Fruit fly (Drosophila melanogaster) whole organism, embryonic: ENCODE data around the gene CG33791.
A peak's percentile ranks its signal among the peaks of the same experiment; 100 is the strongest.

Experiments
- ATbp ChIP-seq: fragments of 200-800 bp; sonication (Bioruptor generic); optimal IDR thresholded peaks from 2 replicates; lab custom pipeline; 2017; ENCODE audit warnings: missing biosample characterization, mild to moderate bottlenecking, missing genetic modification characterization, missing genetic modification reagents
- Atf-2 ChIP-seq: fragments of 200-800 bp; sonication (Bioruptor generic); optimal IDR thresholded peaks from 2 replicates; lab custom pipeline; 2016; ENCODE audit warnings: missing biosample characterization, missing genetic modification characterization
- B-H2 ChIP-seq: fragments of 200-800 bp; sonication (Bioruptor generic); optimal IDR thresholded peaks from 2 replicates; lab custom pipeline; 2018; ENCODE audit warnings: missing biosample characterization, mild to moderate bottlenecking, missing genetic modification characterization
- CG10321 ChIP-seq: fragments of 200-800 bp; sonication (Bioruptor generic); IDR thresholded peaks from 2 replicates; pipeline ENCODE4 v1.3.6; 2022; ENCODE audit warnings: missing biosample characterization, missing genetic modification characterization
- CG10431 ChIP-seq: fragments of 200-800 bp; sonication (Bioruptor generic); optimal IDR thresholded peaks from 3 replicates; lab custom pipeline; 2018; ENCODE audit warnings: missing biosample characterization, mild to moderate bottlenecking, missing genetic modification characterization
- CG11085 ChIP-seq: fragments of 200-800 bp; sonication (Bioruptor generic); IDR thresholded peaks from 2 replicates; pipeline ENCODE4 v1.3.6; 2022; ENCODE audit warnings: missing biosample characterization, missing genetic modification characterization
- CG12104 ChIP-seq: fragments of 200-800 bp; sonication (Bioruptor generic); optimal IDR thresholded peaks from 3 replicates; lab custom pipeline; 2016; ENCODE audit warnings: missing biosample characterization, missing genetic modification characterization
- CG12744 ChIP-seq: fragments of 200-800 bp; sonication (Bioruptor generic); optimal IDR thresholded peaks from 2 replicates; lab custom pipeline; 2016; ENCODE audit warnings: missing biosample characterization, missing genetic modification characterization
- CG13287 ChIP-seq: fragments of 200-800 bp; sonication (Bioruptor generic); IDR thresholded peaks from 2 replicates; pipeline ENCODE4 v1.3.6; 2022; ENCODE audit warnings: missing biosample characterization, missing genetic modification characterization; ENCODE audit not compliant: partially characterized antibody
- CG14014 ChIP-seq: fragments of 200-800 bp; sonication (Bioruptor generic); IDR thresholded peaks from 2 replicates; pipeline ENCODE4 v1.3.6; 2022; ENCODE audit warnings: missing biosample characterization, missing genetic modification characterization
- CG17359 ChIP-seq: fragments of 200-800 bp; sonication (Bioruptor generic); optimal IDR thresholded peaks from 3 replicates; lab custom pipeline; 2018; ENCODE audit warnings: missing biosample characterization, mild to moderate bottlenecking, missing genetic modification characterization, moderate library complexity
- CG2889 ChIP-seq: fragments of 200-800 bp; sonication (Bioruptor generic); IDR thresholded peaks from 3 replicates; pipeline ENCODE4 v1.3.6; 2022; ENCODE audit warnings: missing biosample characterization, missing genetic modification characterization
- CG32767 ChIP-seq: fragments of 200-800 bp; sonication (Bioruptor generic); IDR thresholded peaks from 2 replicates; pipeline ENCODE4 v1.3.6; 2022; ENCODE audit warnings: missing biosample characterization, missing genetic modification characterization
- CG34376 ChIP-seq: fragments of 200-800 bp; sonication (Bioruptor generic); optimal IDR thresholded peaks from 2 replicates; lab custom pipeline; 2018; ENCODE audit warnings: missing biosample characterization, mild to moderate bottlenecking, missing genetic modification characterization
- CG3847 ChIP-seq: fragments of 200-800 bp; sonication (Bioruptor generic); IDR thresholded peaks from 2 replicates; pipeline ENCODE4 v1.3.6; 2022; ENCODE audit warnings: missing biosample characterization, missing genetic modification characterization
- CG43689 ChIP-seq: fragments of 200-800 bp; sonication (Bioruptor generic); IDR thresholded peaks from 2 replicates; pipeline ENCODE4 v1.3.6; 2022; ENCODE audit warnings: missing biosample characterization, missing genetic modification characterization
- CG4617 ChIP-seq: fragments of 200-800 bp; sonication (Bioruptor generic); optimal IDR thresholded peaks from 3 replicates; lab custom pipeline; 2016; ENCODE audit warnings: missing biosample characterization, missing genetic modification characterization, borderline replicate concordance
- CG4707 ChIP-seq: fragments of 200-800 bp; sonication (Bioruptor generic); optimal IDR thresholded peaks from 2 replicates; lab custom pipeline; 2018; ENCODE audit warnings: missing biosample characterization, mild to moderate bottlenecking, missing genetic modification characterization, moderate library complexity
- CG4730 ChIP-seq: fragments of 200-800 bp; sonication (Bioruptor generic); IDR thresholded peaks from 2 replicates; pipeline ENCODE4 v1.3.6; 2022; ENCODE audit warnings: missing biosample characterization, missing genetic modification characterization
- CG5180 ChIP-seq: fragments of 200-800 bp; sonication (Bioruptor generic); optimal IDR thresholded peaks from 3 replicates; lab custom pipeline; 2017; ENCODE audit warnings: missing biosample characterization, missing genetic modification characterization, mild to moderate bottlenecking, moderate library complexity, missing genetic modification reagents
- CG7271 ChIP-seq: fragments of 200-800 bp; sonication (Bioruptor generic); optimal IDR thresholded peaks from 2 replicates; lab custom pipeline; 2018; ENCODE audit warnings: missing biosample characterization, mild to moderate bottlenecking, missing genetic modification characterization, moderate library complexity
- CG7786 ChIP-seq: fragments of 200-800 bp; sonication (Bioruptor generic); optimal IDR thresholded peaks from 2 replicates; lab custom pipeline; 2016; ENCODE audit warnings: missing biosample characterization, missing genetic modification characterization
- CG9876 ChIP-seq: fragments of 200-800 bp; sonication (Bioruptor generic); optimal IDR thresholded peaks from 2 replicates; lab custom pipeline; 2016; ENCODE audit warnings: missing biosample characterization, missing genetic modification characterization
- D19A ChIP-seq: fragments of 200-800 bp; optimal IDR thresholded peaks from 3 replicates; lab custom pipeline; 2019; ENCODE audit warnings: missing biosample characterization, mild to moderate bottlenecking, missing genetic modification characterization, moderate library complexity
- Dip3 ChIP-seq: fragments of 200-800 bp; sonication (Bioruptor generic); optimal IDR thresholded peaks from 3 replicates; lab custom pipeline; 2016; ENCODE audit warnings: missing biosample characterization, missing genetic modification characterization
- HLHmδ ChIP-seq: fragments of 200-800 bp; sonication (Bioruptor generic); optimal IDR thresholded peaks from 2 replicates; lab custom pipeline; 2018; ENCODE audit warnings: missing biosample characterization, mild to moderate bottlenecking, missing genetic modification characterization, moderate library complexity
- Max ChIP-seq: fragments of 200-800 bp; sonication (Bioruptor generic); optimal IDR thresholded peaks from 2 replicates; lab custom pipeline; 2016; ENCODE audit warnings: missing biosample characterization, mild to moderate bottlenecking, missing genetic modification characterization
- NC2β ChIP-seq: fragments of 200-800 bp; sonication (Bioruptor generic); optimal IDR thresholded peaks from 2 replicates; lab custom pipeline; 2016; ENCODE audit warnings: missing biosample characterization, missing genetic modification characterization
- NFAT ChIP-seq: fragments of 200-800 bp; sonication (Bioruptor generic); IDR thresholded peaks from 2 replicates; pipeline ENCODE4 v1.3.6; 2022; ENCODE audit warnings: missing biosample characterization, missing genetic modification characterization
- Rx ChIP-seq: fragments of 200-800 bp; sonication (Bioruptor generic); IDR thresholded peaks from 2 replicates; pipeline ENCODE4 v1.3.6; 2022; ENCODE audit warnings: missing biosample characterization, missing genetic modification characterization
- Ssrp ChIP-seq: fragments of 200-800 bp; sonication (Bioruptor generic); optimal IDR thresholded peaks from 2 replicates; lab custom pipeline; 2018; ENCODE audit warnings: missing biosample characterization, mild to moderate bottlenecking, missing genetic modification characterization, moderate library complexity
- Usf ChIP-seq: fragments of 200-800 bp; sonication (Bioruptor generic); optimal IDR thresholded peaks from 2 replicates; lab custom pipeline; 2017; ENCODE audit warnings: missing genotype, missing biosample characterization, missing genetic modification characterization
- aop ChIP-seq: fragments of 200-800 bp; sonication (Bioruptor generic); IDR thresholded peaks from 2 replicates; pipeline ENCODE4 v1.3.6; 2022; ENCODE audit warnings: missing biosample characterization, missing genetic modification characterization
- ato ChIP-seq: fragments of 200-800 bp; sonication (Bioruptor generic); IDR thresholded peaks from 2 replicates; pipeline ENCODE4 v1.3.6; 2022; ENCODE audit warnings: missing biosample characterization, missing genetic modification characterization; ENCODE audit not compliant: partially characterized antibody
- br ChIP-seq: fragments of >200 bp; optimal IDR thresholded peaks from 2 replicates; lab custom pipeline; 2017
- cas ChIP-seq: fragments of 200-800 bp; sonication (Bioruptor generic); IDR thresholded peaks from 2 replicates; pipeline ENCODE4 v1.3.6; 2022; ENCODE audit warnings: missing biosample characterization, missing genetic modification characterization
- en ChIP-seq: fragments of 200-800 bp; sonication (Bioruptor generic); optimal IDR thresholded peaks from 2 replicates; lab custom pipeline; 2016; ENCODE audit warnings: missing biosample characterization, missing genetic modification characterization
- fru ChIP-seq: fragments of >200 bp; optimal IDR thresholded peaks from 2 replicates; lab custom pipeline; 2017
- gt ChIP-seq: fragments of 200-800 bp; sonication (Bioruptor generic); IDR thresholded peaks from 2 replicates; pipeline ENCODE4 v1.3.6; 2022; ENCODE audit warnings: missing biosample characterization, missing genetic modification characterization
- jigr1 ChIP-seq: fragments of 200-800 bp; sonication (Bioruptor generic); IDR thresholded peaks from 3 replicates; pipeline ENCODE4 v1.3.6; 2022; ENCODE audit warnings: missing biosample characterization, missing genetic modification characterization
- kah ChIP-seq: fragments of 200-800 bp; sonication (Bioruptor generic); optimal IDR thresholded peaks from 2 replicates; lab custom pipeline; 2018; ENCODE audit warnings: missing biosample characterization, mild to moderate bottlenecking, missing genetic modification characterization
- otp ChIP-seq: fragments of 200-800 bp; sonication (Bioruptor generic); IDR thresholded peaks from 3 replicates; pipeline ENCODE4, ENCODE4 v1.3.6; 2022; ENCODE audit warnings: missing biosample characterization, missing genetic modification characterization
- pnt ChIP-seq: fragments of 200-800 bp; sonication (Bioruptor generic); optimal IDR thresholded peaks from 3 replicates; lab custom pipeline; 2016; ENCODE audit warnings: missing biosample characterization, missing genetic modification characterization
- scrt ChIP-seq: fragments of 200-800 bp; sonication (Bioruptor generic); optimal IDR thresholded peaks from 2 replicates; lab custom pipeline; 2018; ENCODE audit warnings: missing biosample characterization, mild to moderate bottlenecking, missing genetic modification characterization, moderate library complexity
- sens ChIP-seq: fragments of 200-800 bp; sonication (Bioruptor generic); peaks from one replicate; lab custom pipeline; 2016; ENCODE audit warnings: missing biosample characterization, missing genetic modification characterization
- wor ChIP-seq: fragments of 200-800 bp; sonication (Bioruptor generic); IDR thresholded peaks from 2 replicates; pipeline ENCODE4 v1.3.6; 2022; ENCODE audit warnings: missing biosample characterization, missing genetic modification characterization
- yki ChIP-seq: fragments of >200 bp; optimal IDR thresholded peaks from 3 replicates; lab custom pipeline; 2018
- z ChIP-seq: fragments of 200-800 bp; sonication (Bioruptor generic); IDR thresholded peaks from 3 replicates; pipeline ENCODE4 v1.3.6; 2022; ENCODE audit warnings: missing biosample characterization, missing genetic modification characterization

CG33791 gene

dm6 chr3L:1578391-1578948 is 24.3 kb upstream of the CG33791 start (continued):
- TF ChIP-seq CG17359 (tag; lab: Kevin White, UChicago), result peak; percentile 58
- no peak for TF ChIP-seq z
- peak; percentile 88 for TF ChIP-seq sens (GFP tag; lab: Kevin White, UChicago)
- TF ChIP-seq CG9876, result no peak
- TF ChIP-seq NFAT, result peak; percentile 39; the same call in 1 of the 2 replicates
- TF ChIP-seq wor (GFP tag; lab: Robert Waterston, UW), result no peak
- no peak for TF ChIP-seq cas (GFP tag; lab: Robert Waterston, UW)
- peak; percentile 20 for TF ChIP-seq scrt (GFP tag; lab: Kevin White, UChicago)
- TF ChIP-seq, all 482 proteins: peak for 182

- TF ChIP-seq yki (lab: Kevin White, UChicago), result no peak
- peak; percentile 52 for TF ChIP-seq Atf-2 (GFP tag; lab: Kevin White, UChicago)
- TF ChIP-seq CG4707 (GFP tag; lab: Kevin White, UChicago), result peak; percentile 61
- TF ChIP-seq B-H2 (GFP tag; lab: Kevin White, UChicago), result no peak
- TF ChIP-seq br (lab: Kevin White, UChicago), result no peak
- TF ChIP-seq CG10431 (GFP tag; lab: Kevin White, UChicago), result peak; percentile 89
- TF ChIP-seq CG12744 (GFP tag; lab: Kevin White, UChicago), result peak; percentile 24
- TF ChIP-seq CG4730 (GFP tag; lab: Robert Waterston, UW), result peak; percentile 49; the same call in 1 of the 2 replicates
- peak; percentile 74 for TF ChIP-seq CG5180 (GFP tag; lab: Kevin White, UChicago)
- TF ChIP-seq HLHmδ (GFP tag; lab: Kevin White, UChicago), result peak; percentile 95
- TF ChIP-seq CG17359 (tag; lab: Kevin White, UChicago), result peak; percentile 78
- TF ChIP-seq NC2β (GFP tag; lab: Kevin White, UChicago), result peak; percentile 50
- peak; percentile 70 for TF ChIP-seq CG7271 (tag; lab: Kevin White, UChicago)
- TF ChIP-seq kah (GFP tag; lab: Kevin White, UChicago), result peak; percentile 10
- peak; percentile 93 for TF ChIP-seq ATbp
- TF ChIP-seq Dip3 (GFP tag; lab: Kevin White, UChicago), result peak; percentile 17
- peak; percentile 61 for TF ChIP-seq pnt
- 0 out of 2 replicates have a peak, but pooled peaks have one; percentile 13 for TF ChIP-seq CG14014 (GFP tag; lab: Robert Waterston, UW)
- peak; percentile 46 for TF ChIP-seq CG7786 (GFP tag; lab: Kevin White, UChicago)
- TF ChIP-seq aop (GFP tag; lab: Robert Waterston, UW), result no peak
- TF ChIP-seq en (GFP tag; lab: Kevin White, UChicago), result peak; percentile 8
- peak; percentile 47 for TF ChIP-seq Ssrp (tag; lab: Kevin White, UChicago)
- TF ChIP-seq Usf (GFP tag; lab: Kevin White, UChicago), result peak; percentile 41
- TF ChIP-seq CG9876, result peak; percentile 44
- no peak for TF ChIP-seq CG10321 (GFP tag; lab: Robert Waterston, UW)
- TF ChIP-seq CG13287 (GFP tag; lab: Robert Waterston, UW), result no peak
- TF ChIP-seq sens (GFP tag; lab: Kevin White, UChicago), result peak; percentile 98
- no peak for TF ChIP-seq Max (GFP tag; lab: Kevin White, UChicago)
- no peak; the same call in 1 of the 2 replicates for TF ChIP-seq Rx (GFP tag; lab: Robert Waterston, UW)
- peak; percentile 75; the same call in 2 of the 3 replicates for TF ChIP-seq otp
- no peak for TF ChIP-seq CG11085 (GFP tag; lab: Robert Waterston, UW)
- TF ChIP-seq ato (GFP tag; lab: Robert Waterston, UW), result no peak
- TF ChIP-seq CG4617 (GFP tag; lab: Kevin White, UChicago), result peak; percentile 29
- 0 out of 3 replicates have a peak, but pooled peaks have one; percentile 32 for TF ChIP-seq CG2889 (GFP tag; lab: Robert Waterston, UW)
- TF ChIP-seq CG12104 (GFP tag; lab: Kevin White, UChicago), result peak; percentile 63
- no peak for TF ChIP-seq fru (lab: Kevin White, UChicago)
- TF ChIP-seq CG34376, result peak; percentile 56
- TF ChIP-seq CG32767 (GFP tag; lab: Robert Waterston, UW), result no peak
- peak; percentile 45; the same call in 1 of the 2 replicates for TF ChIP-seq CG43689 (GFP tag; lab: Robert Waterston, UW)
- peak; percentile 71 for TF ChIP-seq D19A (tag; lab: Kevin White, UChicago)
- TF ChIP-seq gt (GFP tag; lab: Robert Waterston, UW), result no peak
- TF ChIP-seq CG3847, result no peak
- TF ChIP-seq jigr1 (GFP tag; lab: Robert Waterston, UW), result 0 out of 3 replicates have a peak, but pooled peaks have one; percentile 30
Measured at dm6 chr3L:1579169-1579853, 23.4 kb upstream of the CG33791 start.
